Worm (Caenorhabditis elegans) whole organism, early embryonic: ENCODE measurements around the gene T07F10.5.
"Not testable (repeated sequence)": the region's sequence is repeated elsewhere in the genome, so short reads cannot be mapped to it uniquely, and the experiment has no call there.

ENCODE experiments used
- B0310.2 ChIP-seq: sonication (generic microtip); optimal IDR thresholded peaks from 2 replicates; lab custom pipeline; 2016; ENCODE audit warnings: mild to moderate bottlenecking, missing genetic modification characterization, missing compliant biosample characterization
- F13C5.2 ChIP-seq: sonication (generic microtip); optimal IDR thresholded peaks from 2 replicates; lab custom pipeline; 2017; ENCODE audit warnings: mild to moderate bottlenecking, missing genetic modification characterization, inconsistent platforms, missing compliant biosample characterization
- aly-1 ChIP-seq: sonication (generic microtip); optimal IDR thresholded peaks from 2 replicates; lab custom pipeline; 2016; ENCODE audit warnings: missing genetic modification characterization, missing compliant biosample characterization
- ama-1 ChIP-seq: fragments of 150-350 bp; optimal IDR thresholded peaks from 2 replicates; lab custom pipeline; 2014
- ceh-36 ChIP-seq: sonication (generic microtip); optimal IDR thresholded peaks from 2 replicates; lab custom pipeline; 2016; ENCODE audit warnings: missing genetic modification characterization, inconsistent platforms, missing compliant biosample characterization
- ets-7 ChIP-seq: sonication (generic microtip); optimal IDR thresholded peaks from 2 replicates; lab custom pipeline; 2016; ENCODE audit warnings: missing genotype, missing genetic modification characterization, missing compliant biosample characterization
- flt-1 ChIP-seq: fragments of 200-800 bp; sonication (Bioruptor generic); IDR thresholded peaks from 2 replicates; pipeline ENCODE4 v1.3.6; 2022; ENCODE audit warnings: missing genetic modification characterization, missing compliant biosample characterization
- scrt-1 ChIP-seq: fragments of 200-800 bp; sonication (Bioruptor generic); IDR thresholded peaks from 2 replicates; pipeline ENCODE4 v1.3.6; 2022; ENCODE audit warnings: missing genetic modification characterization, missing compliant biosample characterization
- tbx-11 ChIP-seq: fragments of 200-800 bp; sonication (Bioruptor generic); IDR thresholded peaks from 2 replicates; pipeline ENCODE4 v1.3.6; 2022; ENCODE audit warnings: missing genetic modification characterization, missing compliant biosample characterization

DNA sequence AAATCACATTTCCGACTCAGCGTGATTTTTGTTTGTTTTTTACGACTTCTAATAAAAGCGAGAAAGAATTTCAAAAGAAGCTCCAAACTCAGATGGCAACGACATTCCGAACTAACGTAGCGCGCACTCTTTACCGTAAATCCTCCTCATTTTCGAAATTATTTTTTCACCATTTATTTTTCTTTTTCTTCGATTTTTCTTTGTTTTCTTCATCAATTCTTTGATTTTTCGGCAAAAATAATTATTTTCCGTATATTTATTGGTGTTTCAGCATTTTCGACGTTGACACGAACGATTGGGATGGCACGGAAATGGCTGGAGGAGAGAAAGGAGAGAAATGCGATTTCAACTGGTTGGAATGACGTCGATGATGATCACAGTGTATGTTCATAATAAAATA, at the start of gene T07F10.5:
- TF ChIP-seq tbx-11 (GFP tag; lab: Robert Waterston, UW); ama-1 (lab: Kevin White, UChicago); flt-1 (GFP tag; lab: Robert Waterston, UW); aly-1 (tag; lab: Kevin White, UChicago); F13C5.2 (tag; lab: Kevin White, UChicago); scrt-1 (GFP tag; lab: Robert Waterston, UW); ceh-36 (tag; lab: Kevin White, UChicago); ets-7 (tag; lab: Kevin White, UChicago); B0310.2 (tag; lab: Kevin White, UChicago): not testable (repeated sequence)
